Fruit fly (Drosophila melanogaster) whole organism, embryonic: Measurements from ENCODE around the gene CG5386.

Experiments
- Atf-2 ChIP-seq: fragments of 200-800 bp; sonication (Bioruptor generic); optimal IDR thresholded peaks from 2 replicates; lab custom pipeline; 2016; ENCODE audit warnings: missing biosample characterization, missing genetic modification characterization
- Atf3 ChIP-seq: fragments of 200-800 bp; sonication (Bioruptor generic); optimal IDR thresholded peaks from 3 replicates; lab custom pipeline; 2016; ENCODE audit warnings: missing biosample characterization, missing genetic modification characterization
- CG10565 ChIP-seq: fragments of 200-800 bp; sonication (Bioruptor generic); optimal IDR thresholded peaks from 3 replicates; lab custom pipeline; 2016; ENCODE audit warnings: missing biosample characterization, mild to moderate bottlenecking, missing genetic modification characterization
- CG11398 ChIP-seq: fragments of 200-800 bp; sonication (Bioruptor generic); optimal IDR thresholded peaks from 2 replicates; lab custom pipeline; 2016; ENCODE audit warnings: missing biosample characterization, missing genetic modification characterization
- CG12942 ChIP-seq: fragments of 200-800 bp; sonication (Bioruptor generic); optimal IDR thresholded peaks from 3 replicates; lab custom pipeline; 2016; ENCODE audit warnings: missing biosample characterization, missing genetic modification characterization
- CG17359 ChIP-seq: fragments of 200-800 bp; sonication (Bioruptor generic); optimal IDR thresholded peaks from 3 replicates; lab custom pipeline; 2018; ENCODE audit warnings: missing biosample characterization, mild to moderate bottlenecking, missing genetic modification characterization, moderate library complexity
- CG17385 ChIP-seq: fragments of 200-800 bp; sonication (Bioruptor generic); optimal IDR thresholded peaks from 3 replicates; lab custom pipeline; 2018; ENCODE audit warnings: missing biosample characterization, mild to moderate bottlenecking, missing genetic modification characterization
- CG18011 ChIP-seq: fragments of 200-800 bp; sonication (Bioruptor generic); optimal IDR thresholded peaks from 2 replicates; lab custom pipeline; 2017; ENCODE audit warnings: missing biosample characterization, missing genetic modification characterization, mild to moderate bottlenecking, moderate library complexity, missing genotype
- CG30020 ChIP-seq: fragments of 200-800 bp; optimal IDR thresholded peaks from 2 replicates; lab custom pipeline; 2019; ENCODE audit warnings: missing biosample characterization, mild to moderate bottlenecking, missing genetic modification characterization, moderate library complexity
- CG31224 ChIP-seq: fragments of 200-800 bp; sonication (Bioruptor generic); IDR thresholded peaks from 2 replicates; pipeline ENCODE4 v1.3.6; 2022; ENCODE audit warnings: missing biosample characterization, missing genetic modification characterization
- CG31388 ChIP-seq: fragments of 200-800 bp; sonication (Bioruptor generic); optimal IDR thresholded peaks from 2 replicates; lab custom pipeline; 2016; ENCODE audit warnings: missing biosample characterization, missing genetic modification characterization
- CG32767 ChIP-seq: fragments of 200-800 bp; sonication (Bioruptor generic); IDR thresholded peaks from 2 replicates; pipeline ENCODE4 v1.3.6; 2022; ENCODE audit warnings: missing biosample characterization, missing genetic modification characterization
- CG33213 ChIP-seq: fragments of 200-800 bp; sonication (Bioruptor generic); optimal IDR thresholded peaks from 3 replicates; lab custom pipeline; 2016; ENCODE audit warnings: missing biosample characterization, missing genetic modification characterization
- CG34422 ChIP-seq: fragments of 200-800 bp; sonication (Bioruptor generic); IDR thresholded peaks from 3 replicates; pipeline ENCODE4 v1.3.6; 2022; ENCODE audit warnings: missing biosample characterization, missing genetic modification characterization
- CG3838 ChIP-seq: fragments of 200-800 bp; sonication (Bioruptor generic); optimal IDR thresholded peaks from 3 replicates; lab custom pipeline; 2016; ENCODE audit warnings: missing biosample characterization, missing genetic modification characterization
- CG4360 ChIP-seq: fragments of 200-800 bp; sonication (Bioruptor generic); IDR thresholded peaks from 2 replicates; pipeline ENCODE4 v1.3.6; 2022; ENCODE audit warnings: missing biosample characterization, missing genetic modification characterization
- CG6791 ChIP-seq: fragments of 200-800 bp; sonication (Bioruptor generic); IDR thresholded peaks from 3 replicates; pipeline ENCODE4 v1.3.6; 2022; ENCODE audit warnings: missing biosample characterization, missing genetic modification characterization; ENCODE audit not compliant: partially characterized antibody
- CG7556 ChIP-seq: fragments of 200-800 bp; sonication (Bioruptor generic); optimal IDR thresholded peaks from 2 replicates; lab custom pipeline; 2017; ENCODE audit warnings: missing biosample characterization, mild to moderate bottlenecking, missing genetic modification characterization
- CG7745 ChIP-seq: fragments of 200-800 bp; sonication (Bioruptor generic); optimal IDR thresholded peaks from 2 replicates; lab custom pipeline; 2018; ENCODE audit warnings: missing biosample characterization, mild to moderate bottlenecking, missing genetic modification characterization, moderate library complexity
- CG7928 ChIP-seq: fragments of 200-800 bp; sonication (Bioruptor generic); optimal IDR thresholded peaks from 2 replicates; lab custom pipeline; 2017; ENCODE audit warnings: missing biosample characterization, mild to moderate bottlenecking, missing genetic modification characterization
- CG7987 ChIP-seq: fragments of 200-800 bp; sonication (Bioruptor generic); optimal IDR thresholded peaks from 2 replicates; lab custom pipeline; 2018; ENCODE audit warnings: missing biosample characterization, mild to moderate bottlenecking, missing genetic modification characterization, moderate library complexity
- CHES-1-like ChIP-seq: fragments of 200-800 bp; sonication (Bioruptor generic); optimal IDR thresholded peaks from 2 replicates; lab custom pipeline; 2016; ENCODE audit warnings: missing biosample characterization, missing genetic modification characterization
- CTCF ChIP-seq: fragments of 200-800 bp; sonication (Bioruptor generic); optimal IDR thresholded peaks from 2 replicates; lab custom pipeline; 2017; ENCODE audit warnings: missing biosample characterization, mild to moderate bottlenecking, missing genetic modification characterization, moderate library complexity
- CrebB ChIP-seq: fragments of 200-800 bp; sonication (Bioruptor generic); optimal IDR thresholded peaks from 3 replicates; lab custom pipeline; 2018; ENCODE audit warnings: missing biosample characterization, mild to moderate bottlenecking, missing genetic modification characterization
- Dref ChIP-seq: fragments of 200-800 bp; sonication (Bioruptor generic); IDR thresholded peaks from 2 replicates; pipeline ENCODE4 v1.3.6; 2022; ENCODE audit warnings: missing biosample characterization, missing genetic modification characterization
- Drgx ChIP-seq: fragments of 200-800 bp; sonication (Bioruptor generic); IDR thresholded peaks from 2 replicates; pipeline ENCODE4 v1.3.6; 2022; ENCODE audit warnings: missing biosample characterization, missing genetic modification characterization
- Fer2 ChIP-seq: fragments of 200-800 bp; sonication (Bioruptor generic); optimal IDR thresholded peaks from 2 replicates; lab custom pipeline; 2018; ENCODE audit warnings: missing biosample characterization, mild to moderate bottlenecking, missing genetic modification characterization, moderate library complexity
- Mes4 ChIP-seq: fragments of 200-800 bp; sonication (Bioruptor generic); optimal IDR thresholded peaks from 2 replicates; lab custom pipeline; 2016; ENCODE audit warnings: missing biosample characterization, missing genetic modification characterization
- NC2α ChIP-seq: fragments of 200-800 bp; sonication (Bioruptor generic); optimal IDR thresholded peaks from 2 replicates; lab custom pipeline; 2016; ENCODE audit warnings: missing biosample characterization, missing genetic modification characterization
- NK7.1 ChIP-seq: fragments of 200-800 bp; sonication (Bioruptor generic); optimal IDR thresholded peaks from 3 replicates; lab custom pipeline; 2016; ENCODE audit warnings: missing biosample characterization, missing genetic modification characterization
- Sry-δ ChIP-seq: fragments of 200-800 bp; sonication (Bioruptor generic); optimal IDR thresholded peaks from 2 replicates; lab custom pipeline; 2016; ENCODE audit warnings: missing biosample characterization, missing genetic modification characterization
- Taf1 ChIP-seq: fragments of 200-800 bp; sonication (Bioruptor generic); IDR thresholded peaks from 2 replicates; pipeline ENCODE4 v1.3.6; 2022; ENCODE audit warnings: missing biosample characterization, missing genetic modification characterization
- ab ChIP-seq: fragments of 200-800 bp; sonication (Bioruptor generic); optimal IDR thresholded peaks from 2 replicates; lab custom pipeline; 2016; ENCODE audit warnings: missing biosample characterization, missing genetic modification characterization
- bcd ChIP-seq: fragments of 200-800 bp; sonication (Bioruptor generic); optimal IDR thresholded peaks from 2 replicates; lab custom pipeline; 2017; ENCODE audit warnings: missing biosample characterization, mild to moderate bottlenecking, missing genetic modification characterization
- bowl ChIP-seq: fragments of 200-800 bp; sonication (Bioruptor generic); IDR thresholded peaks from 2 replicates; pipeline ENCODE4 v1.3.6; 2022; ENCODE audit warnings: missing biosample characterization, missing genetic modification characterization
- br ChIP-seq: fragments of >200 bp; optimal IDR thresholded peaks from 2 replicates; lab custom pipeline; 2017
- chinmo ChIP-seq: fragments of 200-800 bp; sonication (Bioruptor generic); IDR thresholded peaks from 4 replicates; pipeline ENCODE4 v1.3.6; 2022; ENCODE audit warnings: missing biosample characterization, missing genetic modification characterization; ENCODE audit not compliant: partially characterized antibody
- croc ChIP-seq: fragments of 200-800 bp; sonication (Bioruptor generic); conservative IDR thresholded peaks from 3 replicates; pipeline ENCODE4 v1.3.6; 2022; ENCODE audit warnings: missing biosample characterization, missing genetic modification characterization
- disco-r ChIP-seq: fragments of 200-800 bp; sonication (Bioruptor generic); optimal IDR thresholded peaks from 2 replicates; lab custom pipeline; 2016; ENCODE audit warnings: missing biosample characterization, missing genetic modification characterization
- eve ChIP-seq, 2 experiments: fragments of >200 bp; optimal IDR thresholded peaks; 2 replicates each; lab custom pipeline; 2017; ENCODE audit warnings: missing biosample characterization in 2 of 2, missing genetic modification characterization in 2 of 2
- ewg ChIP-seq: fragments of 200-800 bp; sonication (Bioruptor generic); optimal IDR thresholded peaks from 3 replicates; lab custom pipeline; 2017; ENCODE audit warnings: mild to moderate bottlenecking, missing biosample characterization, missing genetic modification reagents, missing genetic modification characterization
- gro ChIP-seq: fragments of 200-800 bp; sonication (Bioruptor generic); optimal IDR thresholded peaks from 2 replicates; lab custom pipeline; 2016; ENCODE audit warnings: missing biosample characterization, missing genetic modification characterization
- hkb ChIP-seq, 2 experiments: fragments of 200-800 bp in 1 of 2; fragments of >200 bp in 1 of 2; sonication (Bioruptor generic) in 1 of 2; IDR thresholded peaks in 1 of 2; optimal IDR thresholded peaks in 1 of 2; 2 replicates each; pipeline versions ENCODE4 v1.3.6 to Lab custom; 2017 to 2022; ENCODE audit warnings: missing biosample characterization in 1 of 2, missing genetic modification characterization in 1 of 2
- jigr1 ChIP-seq: fragments of 200-800 bp; sonication (Bioruptor generic); IDR thresholded peaks from 3 replicates; pipeline ENCODE4 v1.3.6; 2022; ENCODE audit warnings: missing biosample characterization, missing genetic modification characterization
- lab ChIP-seq: fragments of 200-800 bp; sonication (Bioruptor generic); optimal IDR thresholded peaks from 3 replicates; lab custom pipeline; 2017; ENCODE audit warnings: missing biosample characterization, missing genetic modification characterization, mild to moderate bottlenecking, moderate library complexity, missing genetic modification reagents
- oc ChIP-seq: fragments of 200-800 bp; sonication (Bioruptor generic); optimal IDR thresholded peaks from 2 replicates; lab custom pipeline; 2018; ENCODE audit warnings: missing biosample characterization, mild to moderate bottlenecking, missing genetic modification characterization, moderate library complexity
- peb ChIP-seq: fragments of 200-800 bp; sonication (Bioruptor generic); IDR thresholded peaks from 2 replicates; pipeline ENCODE4 v1.3.6; 2022; ENCODE audit warnings: missing biosample characterization, missing genetic modification characterization
- sima ChIP-seq: fragments of 200-800 bp; sonication (Bioruptor generic); optimal IDR thresholded peaks from 2 replicates; lab custom pipeline; 2016; ENCODE audit warnings: missing biosample characterization, missing genetic modification characterization
- slou ChIP-seq: fragments of 200-800 bp; sonication (Bioruptor generic); optimal IDR thresholded peaks from 3 replicates; lab custom pipeline; 2016; ENCODE audit warnings: missing biosample characterization, missing genetic modification characterization
- sqz ChIP-seq: fragments of 200-800 bp; sonication (Bioruptor generic); optimal IDR thresholded peaks from 3 replicates; lab custom pipeline; 2018; ENCODE audit warnings: missing biosample characterization, mild to moderate bottlenecking, missing genetic modification characterization
- tgo ChIP-seq: fragments of 200-800 bp; sonication (Bioruptor generic); IDR thresholded peaks from 3 replicates; pipeline ENCODE4 v1.3.6; 2022; ENCODE audit warnings: missing biosample characterization, missing genetic modification characterization
- tup ChIP-seq: fragments of 200-800 bp; sonication (Bioruptor generic); optimal IDR thresholded peaks from 2 replicates; lab custom pipeline; 2016; ENCODE audit warnings: missing biosample characterization, mild to moderate bottlenecking, missing genetic modification characterization, moderate library complexity

The CG5386 gene

DNA sequence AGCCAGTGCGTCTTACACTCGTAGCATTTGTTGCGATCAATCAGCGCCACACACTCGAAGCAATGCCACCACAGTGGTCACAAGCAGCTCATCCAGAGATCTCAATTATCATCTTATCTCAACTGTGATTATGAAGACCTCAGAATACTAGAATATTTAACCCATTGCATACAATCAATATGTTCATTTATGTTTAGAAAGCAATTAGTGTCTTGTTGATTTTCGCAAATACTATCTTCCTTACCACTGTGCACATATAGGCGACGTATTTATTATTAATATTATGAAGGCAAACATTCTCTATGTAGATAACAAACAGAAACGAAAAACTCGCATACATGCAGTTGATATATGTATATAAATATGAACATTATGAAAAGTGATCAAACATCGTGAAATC is 16.8 kb upstream of the CG5386 start (continued):
- TF ChIP-seq CG18011 (GFP tag; lab: Kevin White, UChicago), result no peak
- peak; percentile 61 for TF ChIP-seq Atf-2
- peak; percentile 61; the same call in 1 of the 2 replicates for TF ChIP-seq CG4360
- peak; percentile 42 for TF ChIP-seq CrebB (tag; lab: Kevin White, UChicago)
- TF ChIP-seq croc (GFP tag; lab: Robert Waterston, UW), result peak; percentile 48
- peak; percentile 67 for TF ChIP-seq CG7556 (GFP tag; lab: Kevin White, UChicago)
- peak; percentile 53 for TF ChIP-seq CG3838 (GFP tag; lab: Kevin White, UChicago)
- TF ChIP-seq Taf1 (GFP tag; lab: Robert Waterston, UW), result no peak; the same call in 1 of the 2 replicates
- peak; percentile 62 for TF ChIP-seq ewg (GFP tag; lab: Kevin White, UChicago)
- TF ChIP-seq CG11398 (GFP tag; lab: Kevin White, UChicago), result peak; percentile 37
- peak; percentile 51 for TF ChIP-seq CG33213 (GFP tag; lab: Kevin White, UChicago)
- TF ChIP-seq CG7928 (GFP tag; lab: Kevin White, UChicago), result no peak
- no peak for TF ChIP-seq hkb (optimal IDR thresholded peaks at IDR 0.05; lab: Kevin White, UChicago)
- peak; percentile 74 for TF ChIP-seq hkb (GFP tag; IDR thresholded peaks at IDR 0.05; lab: Robert Waterston, UW)
- TF ChIP-seq CG30020, result no peak
- no peak for TF ChIP-seq br (lab: Kevin White, UChicago)
- TF ChIP-seq peb (GFP tag; lab: Robert Waterston, UW), result peak; percentile 44; the same call in 1 of the 2 replicates
- no peak; the same call in 1 of the 2 replicates for TF ChIP-seq CG32767
- TF ChIP-seq CG10565 (GFP tag; lab: Kevin White, UChicago), result peak; percentile 12
- no peak for TF ChIP-seq CTCF (GFP tag; lab: Kevin White, UChicago)
- TF ChIP-seq CG31388, result peak; percentile 13
- TF ChIP-seq oc (tag; lab: Kevin White, UChicago), result peak; percentile 86
- TF ChIP-seq sqz, result peak; percentile 36
- TF ChIP-seq NC2α (GFP tag; lab: Kevin White, UChicago), result peak; percentile 55
- TF ChIP-seq CG17385 (GFP tag; lab: Kevin White, UChicago), result peak; percentile 32
- TF ChIP-seq tup (GFP tag; lab: Kevin White, UChicago), result peak; percentile 67
- TF ChIP-seq lab (GFP tag; lab: Kevin White, UChicago), result peak; percentile 69
- TF ChIP-seq Dref (GFP tag; lab: Robert Waterston, UW), result no peak
- TF ChIP-seq CG6791 (GFP tag; lab: Robert Waterston, UW), result no peak
- peak; percentile 33 for TF ChIP-seq Atf3
- TF ChIP-seq CG17359 (tag; lab: Kevin White, UChicago), result peak; percentile 90
- no peak for TF ChIP-seq disco-r (GFP tag; lab: Kevin White, UChicago)
- peak; percentile 82 for TF ChIP-seq CG7987 (GFP tag; lab: Kevin White, UChicago)
- TF ChIP-seq Fer2, result no peak
- TF ChIP-seq bowl (GFP tag; lab: Robert Waterston, UW), result peak; percentile 49; the same call in 1 of the 2 replicates
- TF ChIP-seq slou (GFP tag; lab: Kevin White, UChicago), result no peak
- no peak for TF ChIP-seq jigr1 (GFP tag; lab: Robert Waterston, UW)
- TF ChIP-seq CG31224, result peak; percentile 32; the same call in 1 of the 2 replicates
- TF ChIP-seq bcd (GFP tag; lab: Kevin White, UChicago), result peak; percentile 62
- peak; percentile 59 for TF ChIP-seq CG12942
- TF ChIP-seq tgo (GFP tag; lab: Robert Waterston, UW), result peak; percentile 75
- TF ChIP-seq Sry-δ (GFP tag; lab: Kevin White, UChicago), result peak; percentile 32
- TF ChIP-seq CHES-1-like (GFP tag; lab: Kevin White, UChicago), result peak; percentile 17
- TF ChIP-seq CG34422 (GFP tag; lab: Robert Waterston, UW), result peak; percentile 62; the same call in 1 of the 3 replicates
- no peak for TF ChIP-seq sima (GFP tag; lab: Kevin White, UChicago)
- TF ChIP-seq Mes4 (GFP tag; lab: Kevin White, UChicago), result peak; percentile 62
- TF ChIP-seq eve (GFP tag; optimal IDR thresholded peaks at IDR 0.05; lab: Kevin White, UChicago), result no peak
- TF ChIP-seq chinmo (GFP tag; lab: Robert Waterston, UW), result no peak
- TF ChIP-seq Drgx, result peak; percentile 91
- TF ChIP-seq CG7745 (tag; lab: Kevin White, UChicago), result peak; percentile 60
- no peak for TF ChIP-seq ab
- no peak for TF ChIP-seq NK7.1 (GFP tag; lab: Kevin White, UChicago)
- TF ChIP-seq gro (GFP tag; lab: Kevin White, UChicago), result peak; percentile 20
